Fruit fly (Drosophila melanogaster) whole organism, wandering third instar larva: Measurements from ENCODE around the gene Nup205.

Source experiments
- Abd-B ChIP-seq: fragments of >200 bp; optimal IDR thresholded peaks from 2 replicates; lab custom pipeline; 2017; ENCODE audit warnings: missing biosample characterization, missing genetic modification characterization
- CG32264 ChIP-seq: fragments of 200-800 bp; sonication (Bioruptor generic); optimal IDR thresholded peaks from 2 replicates; lab custom pipeline; 2016; ENCODE audit warnings: missing biosample characterization, missing genetic modification characterization
- CG9705 ChIP-seq: fragments of 200-800 bp; sonication (Bioruptor generic); optimal IDR thresholded peaks from 2 replicates; lab custom pipeline; 2018; ENCODE audit warnings: missing biosample characterization, mild to moderate bottlenecking, missing genetic modification characterization
- CrebA ChIP-seq: fragments of 200-800 bp; sonication (Bioruptor generic); optimal IDR thresholded peaks from 2 replicates; lab custom pipeline; 2016; ENCODE audit warnings: missing biosample characterization, mild to moderate bottlenecking, missing genetic modification characterization, borderline replicate concordance
- Dfd ChIP-seq: fragments of >200 bp; optimal IDR thresholded peaks from 2 replicates; lab custom pipeline; 2017; ENCODE audit warnings: missing biosample characterization, missing genetic modification characterization
- Dif ChIP-seq: fragments of 200-275, 200-300 bp; sonication (Bioruptor generic); optimal IDR thresholded peaks from 2 replicates; lab custom pipeline; 2018; ENCODE audit warnings: missing biosample characterization, missing genetic modification characterization; ENCODE audit not compliant: partially characterized antibody
- GATAd ChIP-seq: sonication (Bioruptor generic); optimal IDR thresholded peaks from 2 replicates; lab custom pipeline; 2016; ENCODE audit warnings: missing biosample characterization, missing genetic modification characterization
- Hnf4 ChIP-seq: fragments of 200-800 bp; sonication (Bioruptor generic); optimal IDR thresholded peaks from 2 replicates; lab custom pipeline; 2016; ENCODE audit warnings: missing biosample characterization, mild to moderate bottlenecking, missing genetic modification characterization
- Hr78 ChIP-seq: fragments of >200 bp; optimal IDR thresholded peaks from 2 replicates; lab custom pipeline; 2017; ENCODE audit warnings: missing biosample characterization, missing genetic modification characterization
- Mio ChIP-seq: sonication (Bioruptor generic); optimal IDR thresholded peaks from 2 replicates; lab custom pipeline; 2016; ENCODE audit warnings: missing biosample characterization, missing genetic modification characterization
- N ChIP-seq: fragments of >200 bp; optimal IDR thresholded peaks from 2 replicates; lab custom pipeline; 2018; ENCODE audit warnings: missing biosample characterization, missing external identifiers, missing genetic modification characterization
- OdsH ChIP-seq: fragments of 200-800 bp; sonication (Bioruptor generic); optimal IDR thresholded peaks from 2 replicates; lab custom pipeline; 2016; ENCODE audit warnings: missing biosample characterization, mild to moderate bottlenecking, missing genetic modification characterization
- Rel ChIP-seq, 2 experiments: fragments of 200-800 bp; sonication (Bioruptor generic) in 1 of 2; optimal IDR thresholded peaks; 2 replicates in 1 of 2; 3 replicates in 1 of 2; lab custom pipeline; 2016 to 2019; ENCODE audit warnings: mild to moderate bottlenecking in 2 of 2, missing biosample characterization in 2 of 2, missing genetic modification characterization in 2 of 2, moderate library complexity in 1 of 2
- Sp1 ChIP-seq: fragments of 200-800 bp; sonication (Bioruptor generic); optimal IDR thresholded peaks from 3 replicates; lab custom pipeline; 2019; ENCODE audit warnings: missing biosample characterization, mild to moderate bottlenecking, missing genetic modification characterization, moderate library complexity
- Vsx2 ChIP-seq: fragments of 200-300, 225-300 bp; sonication (Bioruptor generic); optimal IDR thresholded peaks from 2 replicates; lab custom pipeline; 2018; ENCODE audit warnings: missing biosample characterization, missing genetic modification characterization; ENCODE audit not compliant: partially characterized antibody
- br ChIP-seq: fragments of 200-800 bp; sonication (Bioruptor generic); optimal IDR thresholded peaks from 2 replicates; lab custom pipeline; 2016; ENCODE audit warnings: missing biosample characterization, missing genetic modification characterization
- brk ChIP-seq: fragments of 200-800 bp; sonication (Bioruptor generic); optimal IDR thresholded peaks from 2 replicates; lab custom pipeline; 2016; ENCODE audit warnings: missing biosample characterization, mild to moderate bottlenecking, missing genetic modification characterization
- dmrt93B ChIP-seq: fragments of 200-800 bp; sonication (Bioruptor generic); optimal IDR thresholded peaks from 2 replicates; lab custom pipeline; 2018; ENCODE audit warnings: missing biosample characterization, mild to moderate bottlenecking, missing genetic modification characterization
- ey ChIP-seq: fragments of 200-800 bp; sonication (Bioruptor generic); optimal IDR thresholded peaks from 2 replicates; lab custom pipeline; 2016; ENCODE audit warnings: missing biosample characterization, missing genetic modification characterization
- foxo ChIP-seq, 2 experiments: fragments of 200-800 bp; sonication (Bioruptor generic); optimal IDR thresholded peaks; 2 replicates in 1 of 2; 3 replicates in 1 of 2; lab custom pipeline; 2016 to 2017; ENCODE audit warnings: missing biosample characterization in 2 of 2, missing genetic modification characterization in 2 of 2
- fru ChIP-seq: fragments of 200-800 bp; sonication (Bioruptor generic); optimal IDR thresholded peaks from 3 replicates; lab custom pipeline; 2016; ENCODE audit warnings: missing biosample characterization, mild to moderate bottlenecking, missing genetic modification characterization
- h ChIP-seq: fragments of 200-800 bp; sonication (Bioruptor generic); optimal IDR thresholded peaks from 3 replicates; lab custom pipeline; 2016; ENCODE audit warnings: missing biosample characterization, mild to moderate bottlenecking, missing genetic modification characterization
- jim ChIP-seq: fragments of 175-275, 200-325 bp; sonication (Bioruptor generic); optimal IDR thresholded peaks from 2 replicates; lab custom pipeline; 2016; ENCODE audit warnings: missing biosample characterization, mild to moderate bottlenecking, missing genetic modification characterization
- lola ChIP-seq: fragments of >200 bp; optimal IDR thresholded peaks from 2 replicates; lab custom pipeline; 2017; ENCODE audit warnings: missing biosample characterization, missing genetic modification characterization
- pan ChIP-seq: fragments of >200 bp; optimal IDR thresholded peaks from 2 replicates; lab custom pipeline; 2017
- rgr ChIP-seq: fragments of 200-800 bp; sonication (Bioruptor generic); optimal IDR thresholded peaks from 3 replicates; lab custom pipeline; 2016; ENCODE audit warnings: missing biosample characterization, mild to moderate bottlenecking, missing genetic modification characterization
- sage ChIP-seq: fragments of 200-800 bp; sonication (Bioruptor generic); optimal IDR thresholded peaks from 2 replicates; lab custom pipeline; 2016; ENCODE audit warnings: missing biosample characterization, mild to moderate bottlenecking, missing genetic modification characterization
- sv ChIP-seq: fragments of 200-800 bp; sonication (Bioruptor generic); optimal IDR thresholded peaks from 3 replicates; lab custom pipeline; 2016; ENCODE audit warnings: missing biosample characterization, missing genetic modification characterization
- tai ChIP-seq: sonication (Bioruptor generic); optimal IDR thresholded peaks from 2 replicates; lab custom pipeline; 2016; ENCODE audit warnings: missing biosample characterization, missing genetic modification characterization
- woc ChIP-seq: sonication (Bioruptor generic); optimal IDR thresholded peaks from 2 replicates; lab custom pipeline; 2016; ENCODE audit warnings: missing biosample characterization, mild to moderate bottlenecking, missing genetic modification characterization

The Nup205 gene

dm6 chrX:19815772-19816171 is 36.2 kb upstream of the Nup205 start, which contains the start of gene SkpC:
TSS of gene SkpC (plus strand) at chrX:19816072.
- TF ChIP-seq Dif (GFP tag; lab: Kevin White, UChicago): no peak
- no peak for TF ChIP-seq fru (GFP tag; lab: Kevin White, UChicago)
- TF ChIP-seq ey (GFP tag; lab: Kevin White, UChicago): no peak
- TF ChIP-seq br (GFP tag; lab: Kevin White, UChicago): no peak
- TF ChIP-seq woc (GFP tag; lab: Kevin White, UChicago): no peak
- TF ChIP-seq N (GFP tag; lab: Kevin White, UChicago): no peak

dm6 chrX:19818617-19819016 is 33.4 kb upstream of the Nup205 start:
- TF ChIP-seq pan (lab: Kevin White, UChicago): no peak
- TF ChIP-seq Vsx2 (GFP tag; lab: Kevin White, UChicago): no peak
- TF ChIP-seq Dfd: no peak
- TF ChIP-seq lola (GFP tag; lab: Kevin White, UChicago): no peak

- no peak for TF ChIP-seq dmrt93B (GFP tag; lab: Kevin White, UChicago)
- TF ChIP-seq jim (GFP tag; lab: Kevin White, UChicago): no peak
- TF ChIP-seq fru (GFP tag; lab: Kevin White, UChicago): no peak
- TF ChIP-seq CG32264 (GFP tag; lab: Kevin White, UChicago): no peak
- no peak for TF ChIP-seq Mio
- TF ChIP-seq woc (GFP tag; lab: Kevin White, UChicago): no peak
- no peak for TF ChIP-seq sv (GFP tag; lab: Kevin White, UChicago)
- TF ChIP-seq Hnf4 (GFP tag; lab: Kevin White, UChicago): no peak
- TF ChIP-seq CrebA (GFP tag; lab: Kevin White, UChicago): no peak
- TF ChIP-seq Vsx2 (GFP tag; lab: Kevin White, UChicago): no peak
- no peak for TF ChIP-seq tai (GFP tag; lab: Kevin White, UChicago)
- TF ChIP-seq pan (lab: Kevin White, UChicago): no peak
- no peak for TF ChIP-seq rgr (GFP tag; lab: Kevin White, UChicago)
- TF ChIP-seq Abd-B (GFP tag; lab: Kevin White, UChicago): no peak
- TF ChIP-seq Sp1: no peak
- no peak for TF ChIP-seq br (GFP tag; lab: Kevin White, UChicago)
Measured at dm6 chrX:19823980-19824379, 28.0 kb upstream of the Nup205 start, which contains the start of gene SkpE. TSS of gene SkpE (minus strand) at chrX:19824080.

- TF ChIP-seq Sp1 (no peak), jim (GFP tag; lab: Kevin White, UChicago) (no peak), brk (GFP tag; lab: Kevin White, UChicago) (no peak), sage (GFP tag; lab: Kevin White, UChicago) (no peak), foxo (GFP tag; optimal IDR thresholded peaks at IDR 0.05; lab: Kevin White, UChicago) (no peak), br (GFP tag; lab: Kevin White, UChicago) (no peak), CrebA (GFP tag; lab: Kevin White, UChicago) (no peak), fru (GFP tag; lab: Kevin White, UChicago) (no peak), GATAd (GFP tag; lab: Kevin White, UChicago) (no peak), Hr78 (no peak), Rel (GFP tag; optimal IDR thresholded peaks at IDR 0.05; lab: Kevin White, UChicago) (no peak), Rel (tag; optimal IDR thresholded peaks at IDR 0.05; lab: Kevin White, UChicago) (no peak), OdsH (GFP tag; lab: Kevin White, UChicago) (no peak), CG9705 (GFP tag; lab: Kevin White, UChicago) (no peak), N (GFP tag; lab: Kevin White, UChicago) (no peak), woc (GFP tag; lab: Kevin White, UChicago) (no peak), h (GFP tag; lab: Kevin White, UChicago) (no peak)
Measured at dm6 chrX:19825191-19825590, 26.8 kb upstream of the Nup205 start.

- peak; percentile 3 for TF ChIP-seq Sp1
- no peak for TF ChIP-seq foxo (GFP tag; optimal IDR thresholded peaks at IDR 0.05; lab: Kevin White, UChicago)
Measured at dm6 chrX:19827762-19828161, 24.3 kb upstream of the Nup205 start.
